Fruit fly (Drosophila melanogaster) whole organism, wandering third instar larva: Measurements from ENCODE around the gene CG11686.
A peak's percentile ranks its signal among the peaks of the same experiment; 100 is the strongest.

Experiments
- Dif ChIP-seq: fragments of 200-275, 200-300 bp; sonication (Bioruptor generic); optimal IDR thresholded peaks from 2 replicates; lab custom pipeline; 2018; ENCODE audit warnings: missing biosample characterization, missing genetic modification characterization; ENCODE audit not compliant: partially characterized antibody
- HLH106 ChIP-seq: fragments of 200-800 bp; optimal IDR thresholded peaks from 3 replicates; lab custom pipeline; 2019; ENCODE audit warnings: missing biosample characterization, mild to moderate bottlenecking, missing genetic modification characterization, moderate library complexity
- Hnf4 ChIP-seq: fragments of 200-800 bp; sonication (Bioruptor generic); optimal IDR thresholded peaks from 2 replicates; lab custom pipeline; 2016; ENCODE audit warnings: missing biosample characterization, mild to moderate bottlenecking, missing genetic modification characterization
- Jra ChIP-seq: sonication (Bioruptor generic); optimal IDR thresholded peaks from 2 replicates; lab custom pipeline; 2016; ENCODE audit warnings: missing biosample characterization, missing genetic modification characterization
- Rel ChIP-seq, 2 experiments: fragments of 200-800 bp; sonication (Bioruptor generic) in 1 of 2; optimal IDR thresholded peaks; 2 replicates in 1 of 2; 3 replicates in 1 of 2; lab custom pipeline; 2016 to 2019; ENCODE audit warnings: mild to moderate bottlenecking in 2 of 2, missing biosample characterization in 2 of 2, missing genetic modification characterization in 2 of 2, moderate library complexity in 1 of 2
- br ChIP-seq: fragments of 200-800 bp; sonication (Bioruptor generic); optimal IDR thresholded peaks from 2 replicates; lab custom pipeline; 2016; ENCODE audit warnings: missing biosample characterization, missing genetic modification characterization

Gene CG11686

dm6 chr3R:13306595-13306994 is 46.4 kb downstream of the CG11686 start:
- no peak for TF ChIP-seq br
- no peak for TF ChIP-seq Rel (GFP tag; optimal IDR thresholded peaks at IDR 0.05; lab: Kevin White, UChicago)
- peak; percentile 58 for TF ChIP-seq Rel (tag; optimal IDR thresholded peaks at IDR 0.05; lab: Kevin White, UChicago)

DNA sequence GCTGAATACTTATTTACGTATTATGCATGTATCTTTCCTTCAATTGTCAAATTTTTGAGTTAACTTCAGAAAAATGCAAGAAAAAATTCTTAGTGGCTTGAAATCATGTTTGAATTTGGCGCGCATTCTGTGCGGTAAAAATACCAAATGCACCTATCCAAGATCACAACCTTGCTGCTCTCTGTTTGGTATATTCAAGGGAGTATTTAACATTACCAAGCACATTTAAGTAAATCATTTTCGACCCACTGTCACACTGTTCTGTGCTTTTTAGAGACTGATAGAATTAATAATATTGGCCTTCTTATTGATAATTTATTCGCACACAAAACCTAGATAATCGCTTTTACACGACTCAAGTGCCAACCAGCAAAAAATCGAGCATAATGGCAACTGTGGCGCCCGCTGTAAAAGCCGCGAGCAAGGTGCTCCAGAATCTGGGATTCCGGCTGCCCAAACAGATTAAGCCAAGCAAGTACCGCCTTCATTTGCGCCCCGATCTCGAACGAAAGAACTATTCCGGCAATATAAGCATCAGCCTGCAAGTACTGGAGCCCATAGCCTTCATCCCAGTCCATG is 49.1 kb downstream of the CG11686 start:
- TF ChIP-seq Jra (GFP tag; lab: Kevin White, UChicago) (no peak), HLH106 (tag; lab: Kevin White, UChicago) (no peak), Rel (GFP tag; optimal IDR thresholded peaks at IDR 0.05; lab: Kevin White, UChicago) (no peak), Rel (tag; optimal IDR thresholded peaks at IDR 0.05; lab: Kevin White, UChicago) (peak; percentile 46), Hnf4 (GFP tag; lab: Kevin White, UChicago) (peak; percentile 30), Dif (GFP tag; lab: Kevin White, UChicago) (no peak)
- TF ChIP-seq, all 38 proteins: peak for 2
